Fruit fly (Drosophila melanogaster): ENCODE measurements around the gene GILT2.

The GILT2 gene

dm6 chr3R:23709508-23710208, 31.0 kb downstream of the GILT2 start, which contains the start of gene CG10301 (continued):
- TF ChIP-seq CG2712 (tag; optimal IDR thresholded peaks at IDR 0.05) (peak; percentile 77), zen (tag; optimal IDR thresholded peaks at IDR 0.05) (peak; percentile 84), CG31441 (GFP tag; IDR thresholded peaks at IDR 0.05) (peak; percentile 65), oc (tag; optimal IDR thresholded peaks at IDR 0.05) (peak; percentile 52), Ada2b (GFP tag; IDR thresholded peaks at IDR 0.05) (peak; percentile 23; the same call in 1 of the 2 replicates), tap (tag; optimal IDR thresholded peaks at IDR 0.05) (peak; percentile 0), CG1603 (tag; optimal IDR thresholded peaks at IDR 0.05) (peak; percentile 84), CG13775 (GFP tag; optimal IDR thresholded peaks at IDR 0.05) (peak; percentile 62), H2.0 (GFP tag; IDR thresholded peaks at IDR 0.05) (peak; percentile 56; the same call in 1 of the 2 replicates), cg (GFP tag; optimal IDR thresholded peaks at IDR 0.05) (no peak), CG12155 (GFP tag; optimal IDR thresholded peaks at IDR 0.05) (no peak), chif (GFP tag; optimal IDR thresholded peaks at IDR 0.05) (peak; percentile 30 to 77), Six4 (GFP tag; optimal IDR thresholded peaks at IDR 0.05) (peak; percentile 73), CG7357 (GFP tag; IDR thresholded peaks at IDR 0.05) (0 out of 3 replicates have a peak, but pooled peaks have one; percentile 31), p53 (GFP tag; optimal IDR thresholded peaks at IDR 0.05) (no peak), grn (GFP tag; optimal IDR thresholded peaks at IDR 0.05) (no peak), Sox102F (GFP tag; optimal IDR thresholded peaks at IDR 0.05) (peak; percentile 70), Atf-2 (GFP tag; optimal IDR thresholded peaks at IDR 0.05) (peak; percentile 46), CG14667 (GFP tag; IDR thresholded peaks at IDR 0.05) (peak; percentile 56), onecut (GFP tag; IDR thresholded peaks at IDR 0.05) (peak; percentile 50; the same call in 1 of the 2 replicates), zf30C (GFP tag; optimal IDR thresholded peaks at IDR 0.05) (peak; percentile 81), H15 (GFP tag; IDR thresholded peaks at IDR 0.05) (peak; percentile 52; the same call in 1 of the 3 replicates), sd (tag; optimal IDR thresholded peaks at IDR 0.05) (peak; percentile 3), hth (optimal IDR thresholded peaks at IDR 0.05) (no peak), CG30020 (tag; optimal IDR thresholded peaks at IDR 0.05) (no peak), CG9797 (GFP tag; optimal IDR thresholded peaks at IDR 0.05) (no peak), bowl (GFP tag; IDR thresholded peaks at IDR 0.05) (no peak), croc (GFP tag; conservative IDR thresholded peaks at IDR 0.05) (peak; percentile 42; the same call in 1 of the 3 replicates), Hr3 (GFP tag; optimal IDR thresholded peaks at IDR 0.05) (peak; percentile 47), CG9609 (GFP tag; optimal IDR thresholded peaks at IDR 0.05) (peak; percentile 6), Hmr (GFP tag; optimal IDR thresholded peaks at IDR 0.05) (no peak), row (GFP tag; IDR thresholded peaks at IDR 0.05) (peak; percentile 71), tgo (GFP tag; IDR thresholded peaks at IDR 0.05) (peak; percentile 26; the same call in 1 of the 3 replicates), CG17359 (tag; optimal IDR thresholded peaks at IDR 0.05) (peak; percentile 64), trh (GFP tag; optimal IDR thresholded peaks at IDR 0.05) (no peak), CG7556 (GFP tag; optimal IDR thresholded peaks at IDR 0.05) (peak; percentile 38), CG9437 (GFP tag; optimal IDR thresholded peaks at IDR 0.05) (peak; percentile 12), cwo (GFP tag; optimal IDR thresholded peaks at IDR 0.05) (no peak), ttk (GFP tag; IDR thresholded peaks at IDR 0.05) (0 out of 2 replicates have a peak, but pooled peaks have one; percentile 12), Sox100B (GFP tag; optimal IDR thresholded peaks at IDR 0.05) (peak; percentile 50), gt (GFP tag; IDR thresholded peaks at IDR 0.05) (0 out of 2 replicates have a peak, but pooled peaks have one; percentile 31), Atf3 (GFP tag; optimal IDR thresholded peaks at IDR 0.05) (peak; percentile 17), bcd (GFP tag; optimal IDR thresholded peaks at IDR 0.05) (peak; percentile 49), CG18262 (tag; optimal IDR thresholded peaks at IDR 0.05) (peak; percentile 74), pros (GFP tag; optimal IDR thresholded peaks at IDR 0.05) (no peak), CG13424 (tag; optimal IDR thresholded peaks at IDR 0.05) (peak; percentile 60), CG5245 (GFP tag; optimal IDR thresholded peaks at IDR 0.05) (peak; percentile 47), peb (GFP tag; IDR thresholded peaks at IDR 0.05) (peak; percentile 48), CG1602 (GFP tag; optimal IDR thresholded peaks at IDR 0.05) (peak; percentile 66), ro (GFP tag; IDR thresholded peaks at IDR 0.05) (no peak)
